Fruit fly (Drosophila melanogaster): ENCODE measurements around the gene Phf5a.
A peak's percentile ranks its signal among the peaks of the same experiment; 100 is the strongest.

Gene Phf5a

DNA sequence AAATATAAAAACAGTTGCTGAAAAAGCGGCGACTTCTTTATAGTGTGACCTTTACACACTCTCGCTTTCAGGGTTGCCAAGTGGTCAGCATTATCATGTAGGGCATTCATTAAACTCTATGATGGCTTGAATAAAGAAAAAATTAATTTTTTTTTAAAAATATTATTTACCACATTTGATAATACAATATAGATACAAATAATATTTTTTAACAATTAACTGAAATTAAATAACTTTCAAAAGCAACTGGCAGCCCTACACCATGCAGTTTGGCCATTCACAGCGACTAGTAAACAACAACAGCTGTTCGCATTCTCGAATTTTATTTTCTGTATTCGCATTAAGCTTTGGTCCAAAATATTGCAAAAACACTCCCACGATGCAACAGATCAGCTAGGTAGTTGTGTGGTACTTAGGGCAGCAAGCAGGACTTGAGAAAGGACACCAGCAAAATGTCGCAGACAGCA, at the start of gene Phf5a, which contains the start of gene CG31638 (continued):
- peak; percentile 96 for TF ChIP-seq trem (tag; optimal IDR thresholded peaks at IDR 0.05)
- no peak for TF ChIP-seq CG1647 (GFP tag; optimal IDR thresholded peaks at IDR 0.05)
- peak; percentile 54 for TF ChIP-seq D19A (tag; optimal IDR thresholded peaks at IDR 0.05)
- TF ChIP-seq CG4424 (GFP tag; optimal IDR thresholded peaks at IDR 0.05) = peak; percentile 97
- peak; percentile 93 for TF ChIP-seq jigr1 (GFP tag; IDR thresholded peaks at IDR 0.05)
- peak; percentile 84 for TF ChIP-seq CG8281 (tag; optimal IDR thresholded peaks at IDR 0.05)
- TF ChIP-seq Doc2 (GFP tag; IDR thresholded peaks at IDR 0.05) = peak; percentile 91
- peak; percentile 89 for TF ChIP-seq Oli (tag; optimal IDR thresholded peaks at IDR 0.05)
- peak; percentile 35 for TF ChIP-seq CG31365 (tag; optimal IDR thresholded peaks at IDR 0.05)
- peak; percentile 66 for TF ChIP-seq ab (GFP tag; optimal IDR thresholded peaks at IDR 0.05)
- peak; percentile 63 for TF ChIP-seq Elba2 (GFP tag; optimal IDR thresholded peaks at IDR 0.05)
- peak; percentile 97 for TF ChIP-seq ase (GFP tag; IDR thresholded peaks at IDR 0.05)
- no peak for TF ChIP-seq CG17912 (GFP tag; optimal IDR thresholded peaks at IDR 0.05)
- peak; percentile 73 for TF ChIP-seq CG9609 (GFP tag; optimal IDR thresholded peaks at IDR 0.05)
- TF ChIP-seq Vsx1 (GFP tag; optimal IDR thresholded peaks at IDR 0.05) = peak; percentile 84
- TF ChIP-seq stc (GFP tag; IDR thresholded peaks at IDR 0.05) = peak; percentile 95
- no peak for TF ChIP-seq Lim3 (GFP tag; IDR thresholded peaks at IDR 0.05)
- no peak for TF ChIP-seq pan (optimal IDR thresholded peaks at IDR 0.05)
- TF ChIP-seq pan (GFP tag; optimal IDR thresholded peaks at IDR 0.05 in 1 of 2, IDR thresholded peaks at IDR 0.05 in 1 of 2) = peak in 1 of 2 experiments; percentile 98
- TF ChIP-seq CG12942 (GFP tag; optimal IDR thresholded peaks at IDR 0.05) = peak; percentile 93
- peak; percentile 1 for TF ChIP-seq Mes4 (GFP tag; optimal IDR thresholded peaks at IDR 0.05)
- TF ChIP-seq CHES-1-like (GFP tag; optimal IDR thresholded peaks at IDR 0.05) = peak; percentile 80
- TF ChIP-seq zen (tag; optimal IDR thresholded peaks at IDR 0.05) = peak; percentile 98
- TF ChIP-seq CG32767 (GFP tag; IDR thresholded peaks at IDR 0.05) = peak; percentile 94
- TF ChIP-seq CG17829 (tag; optimal IDR thresholded peaks at IDR 0.05) = peak; percentile 98
- peak; percentile 18 for TF ChIP-seq HmgD (GFP tag; optimal IDR thresholded peaks at IDR 0.05)
- peak; percentile 68 for TF ChIP-seq CG15601 (tag; optimal IDR thresholded peaks at IDR 0.05)
- no peak for TF ChIP-seq hkb (optimal IDR thresholded peaks at IDR 0.05)
- peak; percentile 73 for TF ChIP-seq hkb (GFP tag; IDR thresholded peaks at IDR 0.05)
- TF ChIP-seq cg (GFP tag; optimal IDR thresholded peaks at IDR 0.05) = no peak
- TF ChIP-seq so (GFP tag; IDR thresholded peaks at IDR 0.05) = peak; percentile 87; the same call in 2 of the 3 replicates
- TF ChIP-seq CG11695 (GFP tag; IDR thresholded peaks at IDR 0.05) = peak; percentile 93
- peak; percentile 96 for TF ChIP-seq H15 (GFP tag; IDR thresholded peaks at IDR 0.05)
- no peak for TF ChIP-seq HLHmδ (GFP tag; optimal IDR thresholded peaks at IDR 0.05)
- TF ChIP-seq CG17361 (GFP tag; IDR thresholded peaks at IDR 0.05) = peak; percentile 97
- peak; percentile 59 for TF ChIP-seq Myb (GFP tag; optimal IDR thresholded peaks at IDR 0.05)
- peak; percentile 93 for TF ChIP-seq HHEX (GFP tag; optimal IDR thresholded peaks at IDR 0.05)
- TF ChIP-seq Neu2 (GFP tag; optimal IDR thresholded peaks at IDR 0.05; ENCODE audit: borderline replicate concordance) = no peak
- TF ChIP-seq Max (GFP tag; optimal IDR thresholded peaks at IDR 0.05) = peak; percentile 62
- no peak for TF ChIP-seq cad (GFP tag; optimal IDR thresholded peaks at IDR 0.05)
- peak; percentile 52 for TF ChIP-seq Atf3 (GFP tag; optimal IDR thresholded peaks at IDR 0.05)
- peak; percentile 88 for TF ChIP-seq CG4328 (GFP tag; optimal IDR thresholded peaks at IDR 0.05)
- peak; percentile 93 for TF ChIP-seq CG2120 (GFP tag; optimal IDR thresholded peaks at IDR 0.05)
- peak; percentile 77 for TF ChIP-seq chm (GFP tag; IDR thresholded peaks at IDR 0.05)
- TF ChIP-seq ranshi (GFP tag; IDR thresholded peaks at IDR 0.05) = peak; percentile 63; the same call in 1 of the 2 replicates
- peak; percentile 83 for TF ChIP-seq sqz (GFP tag; optimal IDR thresholded peaks at IDR 0.05)
- 0 out of 2 replicates have a peak, but pooled peaks have one; percentile 16 for TF ChIP-seq wor (GFP tag; IDR thresholded peaks at IDR 0.05)
- TF ChIP-seq Side (GFP tag; optimal IDR thresholded peaks at IDR 0.05) = peak; percentile 34
- peak; percentile 94 for TF ChIP-seq Rx (GFP tag; IDR thresholded peaks at IDR 0.05)
- peak; percentile 47 for TF ChIP-seq Sin3A (optimal IDR thresholded peaks at IDR 0.05)
- TF ChIP-seq vnd (GFP tag; IDR thresholded peaks at IDR 0.05; ENCODE audit: partially characterized antibody) = no peak
- TF ChIP-seq CG3838 (GFP tag; optimal IDR thresholded peaks at IDR 0.05) = no peak
